Worm (Caenorhabditis elegans) whole organism, early embryonic: ENCODE data around the gene F25H9.2.

Experiments used
- B0310.2 ChIP-seq: sonication (generic microtip); optimal IDR thresholded peaks from 2 replicates; lab custom pipeline; 2016; ENCODE audit warnings: mild to moderate bottlenecking, missing genetic modification characterization, missing compliant biosample characterization
- F13C5.2 ChIP-seq: sonication (generic microtip); optimal IDR thresholded peaks from 2 replicates; lab custom pipeline; 2017; ENCODE audit warnings: mild to moderate bottlenecking, missing genetic modification characterization, inconsistent platforms, missing compliant biosample characterization
- aly-1 ChIP-seq: sonication (generic microtip); optimal IDR thresholded peaks from 2 replicates; lab custom pipeline; 2016; ENCODE audit warnings: missing genetic modification characterization, missing compliant biosample characterization
- ama-1 ChIP-seq: fragments of 150-350 bp; optimal IDR thresholded peaks from 2 replicates; lab custom pipeline; 2014
- ceh-13 ChIP-seq: fragments of 200-800 bp; sonication (Bioruptor generic); optimal IDR thresholded peaks from 2 replicates; lab custom pipeline; 2018; ENCODE audit warnings: mild to moderate bottlenecking, missing genetic modification characterization, missing compliant biosample characterization
- ceh-36 ChIP-seq: sonication (generic microtip); optimal IDR thresholded peaks from 2 replicates; lab custom pipeline; 2016; ENCODE audit warnings: missing genetic modification characterization, inconsistent platforms, missing compliant biosample characterization
- ets-7 ChIP-seq: sonication (generic microtip); optimal IDR thresholded peaks from 2 replicates; lab custom pipeline; 2016; ENCODE audit warnings: missing genotype, missing genetic modification characterization, missing compliant biosample characterization
- flt-1 ChIP-seq: fragments of 200-800 bp; sonication (Bioruptor generic); IDR thresholded peaks from 2 replicates; pipeline ENCODE4 v1.3.6; 2022; ENCODE audit warnings: missing genetic modification characterization, missing compliant biosample characterization
- hmbx-1 ChIP-seq: sonication (generic microtip); optimal IDR thresholded peaks from 2 replicates; lab custom pipeline; 2016; ENCODE audit warnings: mild to moderate bottlenecking, missing genetic modification characterization, missing compliant biosample characterization
- hmg-4 ChIP-seq: fragments of 200-800 bp; sonication (Bioruptor generic); optimal IDR thresholded peaks from 2 replicates; lab custom pipeline; 2018; ENCODE audit warnings: mild to moderate bottlenecking, missing genetic modification characterization, missing compliant biosample characterization
- hnd-1 ChIP-seq: sonication (generic microtip); optimal IDR thresholded peaks from 2 replicates; lab custom pipeline; 2016; ENCODE audit warnings: missing genetic modification characterization, missing compliant biosample characterization
- pes-1 ChIP-seq: fragments of 200-800 bp; sonication (Bioruptor generic); IDR thresholded peaks from 2 replicates; pipeline ENCODE4 v1.3.6; 2022; ENCODE audit warnings: missing genetic modification reagents, missing genetic modification characterization, missing compliant biosample characterization
- scrt-1 ChIP-seq: fragments of 200-800 bp; sonication (Bioruptor generic); IDR thresholded peaks from 2 replicates; pipeline ENCODE4 v1.3.6; 2022; ENCODE audit warnings: missing genetic modification characterization, missing compliant biosample characterization
- sea-1 ChIP-seq: fragments of 200-800 bp; sonication (Bioruptor generic); conservative IDR thresholded peaks from 2 replicates; pipeline ENCODE4 v1.3.6; 2022; ENCODE audit warnings: missing genetic modification characterization, missing compliant biosample characterization
- tbx-11 ChIP-seq: fragments of 200-800 bp; sonication (Bioruptor generic); IDR thresholded peaks from 2 replicates; pipeline ENCODE4 v1.3.6; 2022; ENCODE audit warnings: missing genetic modification characterization, missing compliant biosample characterization
- tbx-37 ChIP-seq: fragments of 200-800 bp; sonication (Bioruptor generic); conservative IDR thresholded peaks from 2 replicates; pipeline ENCODE4 v1.3.6; 2022; ENCODE audit warnings: missing genetic modification reagents, missing genetic modification characterization, missing compliant biosample characterization
- tra-4 ChIP-seq: sonication (generic microtip); optimal IDR thresholded peaks from 2 replicates; lab custom pipeline; 2017; ENCODE audit warnings: missing genetic modification characterization, missing compliant biosample characterization

Gene F25H9.2

ce11 chrV:13414585-13414984 is 43.3 kb upstream of the F25H9.2 start, which contains the start of gene cut-2:
Gene cut-2, plus strand, starts transcription at chrV:13414949.
- TF ChIP-seq tbx-11: no peak
- no peak for TF ChIP-seq ceh-36
- no peak for TF ChIP-seq B0310.2
- no peak for TF ChIP-seq hnd-1 (tag; lab: Kevin White, UChicago)
- TF ChIP-seq sea-1 (GFP tag; lab: Robert Waterston, UW): no peak
- TF ChIP-seq F13C5.2 (tag; lab: Kevin White, UChicago): no peak
- no peak for TF ChIP-seq tra-4 (tag; lab: Kevin White, UChicago)
- no peak for TF ChIP-seq ceh-13 (GFP tag; lab: Kevin White, UChicago)

DNA sequence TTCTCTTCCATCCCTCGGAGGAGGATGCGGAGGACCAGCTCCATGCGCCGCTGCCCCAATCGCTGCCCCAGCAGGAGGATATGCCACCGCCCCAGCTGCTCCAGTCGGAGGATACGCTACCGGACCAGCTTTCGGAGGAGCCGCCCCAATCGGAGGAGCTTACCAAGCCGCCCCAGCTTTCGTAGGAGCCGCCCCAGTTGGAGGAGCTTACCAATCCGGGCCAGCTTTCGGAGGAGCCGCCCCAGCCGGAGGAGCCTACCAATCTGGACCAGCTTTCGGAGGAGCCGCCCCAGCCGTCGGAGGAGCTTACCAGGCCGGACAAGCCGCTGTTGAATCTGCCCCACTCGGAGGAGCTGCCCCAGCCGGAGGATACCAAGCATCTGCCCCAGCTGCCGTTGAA is 42.4 kb upstream of the F25H9.2 start:
- TF ChIP-seq ceh-36: peak; percentile 35
- TF ChIP-seq B0310.2: no peak
- peak; percentile 67; the same call in 1 of the 2 replicates for TF ChIP-seq scrt-1 (GFP tag; lab: Robert Waterston, UW)
- TF ChIP-seq aly-1 (tag; lab: Kevin White, UChicago): peak; percentile 18
- TF ChIP-seq sea-1 (GFP tag; lab: Robert Waterston, UW): no peak

ce11 chrV:13416076-13416475 is 41.8 kb upstream of the F25H9.2 start:
- no peak for TF ChIP-seq tbx-37 (GFP tag; lab: Robert Waterston, UW)
- TF ChIP-seq aly-1 (tag; lab: Kevin White, UChicago): no peak
- TF ChIP-seq scrt-1 (GFP tag; lab: Robert Waterston, UW): no peak
- no peak for TF ChIP-seq sea-1 (GFP tag; lab: Robert Waterston, UW)

DNA sequence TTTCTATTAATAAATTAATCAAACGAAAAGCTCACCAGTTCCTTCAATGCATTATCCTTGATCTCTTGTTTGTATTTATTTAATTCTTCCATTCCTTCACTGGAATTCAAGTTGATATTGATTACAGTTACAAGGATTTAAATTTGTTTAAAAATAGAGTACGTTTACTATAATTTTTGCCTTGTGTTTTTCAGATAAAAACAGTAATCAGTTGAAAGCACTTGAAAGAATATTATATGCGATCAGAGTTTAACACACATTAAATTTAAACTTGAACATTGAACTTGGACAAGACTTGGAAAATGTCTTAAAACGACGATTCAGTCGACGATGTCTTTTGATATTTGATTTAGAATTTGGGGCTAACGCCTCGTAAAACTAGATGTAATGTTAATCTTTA is 40.4 kb upstream of the F25H9.2 start, which contains the start of gene F53F1.6:
TSS of gene F53F1.6 (minus strand) at position 101 of the 400 bp plus-strand sequence.
- TF ChIP-seq flt-1 (no peak), ama-1 (lab: Kevin White, UChicago) (no peak), tra-4 (tag; lab: Kevin White, UChicago) (no peak), tbx-37 (GFP tag; lab: Robert Waterston, UW) (no peak), hmbx-1 (tag; lab: Kevin White, UChicago) (no peak), scrt-1 (GFP tag; lab: Robert Waterston, UW) (no peak)

DNA sequence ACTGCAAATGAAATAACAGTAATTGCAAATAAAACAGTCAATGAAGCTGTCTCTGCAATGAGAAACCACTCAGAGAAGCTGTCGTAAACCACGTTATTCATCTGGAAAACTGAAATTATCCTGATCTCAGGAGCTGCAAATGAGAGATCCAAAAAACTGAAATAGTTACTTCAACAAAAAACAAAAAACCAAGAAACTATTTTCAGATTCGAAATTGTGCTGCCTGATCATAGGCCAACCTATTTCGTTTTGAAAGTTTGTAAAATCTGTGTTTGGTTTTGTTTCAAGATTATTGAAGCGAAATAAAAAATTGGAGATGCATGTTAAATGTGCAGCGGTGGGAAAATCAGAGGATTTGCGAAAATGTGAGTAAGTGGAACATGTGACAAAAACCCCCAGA is 37.2 kb upstream of the F25H9.2 start, which contains the start of gene srv-8:
TSS of gene srv-8 (minus strand) at position 101 of the 400 bp plus-strand sequence.
- TF ChIP-seq sea-1 (GFP tag; lab: Robert Waterston, UW) (no peak), ceh-13 (GFP tag; lab: Kevin White, UChicago) (no peak), pes-1 (GFP tag; lab: Robert Waterston, UW) (no peak), F13C5.2 (tag; lab: Kevin White, UChicago) (no peak)

DNA sequence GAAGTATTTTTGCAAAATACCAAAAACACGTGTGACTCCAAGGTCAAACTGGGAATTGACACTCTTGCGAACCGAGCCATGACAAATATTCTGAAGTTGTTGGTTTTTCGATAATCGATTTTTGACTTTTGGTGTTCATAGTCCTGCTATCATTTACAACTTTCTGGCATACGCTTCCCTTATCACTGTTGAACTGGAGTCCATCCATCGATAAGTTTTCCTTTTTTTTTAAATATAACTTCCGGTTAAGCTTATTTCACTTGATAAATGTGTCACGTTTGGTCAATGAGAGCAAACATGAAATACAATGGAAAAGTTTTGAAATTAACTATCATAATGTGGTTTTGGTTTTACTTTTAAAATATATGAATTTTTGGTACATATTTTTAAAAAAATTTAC is 36.2 kb upstream of the F25H9.2 start:
- TF ChIP-seq tra-4 (tag; lab: Kevin White, UChicago): no peak
- TF ChIP-seq hnd-1 (tag; lab: Kevin White, UChicago): no peak
- no peak for TF ChIP-seq B0310.2
- TF ChIP-seq sea-1 (GFP tag; lab: Robert Waterston, UW): no peak
- TF ChIP-seq hmg-4 (GFP tag; lab: Kevin White, UChicago): no peak

DNA sequence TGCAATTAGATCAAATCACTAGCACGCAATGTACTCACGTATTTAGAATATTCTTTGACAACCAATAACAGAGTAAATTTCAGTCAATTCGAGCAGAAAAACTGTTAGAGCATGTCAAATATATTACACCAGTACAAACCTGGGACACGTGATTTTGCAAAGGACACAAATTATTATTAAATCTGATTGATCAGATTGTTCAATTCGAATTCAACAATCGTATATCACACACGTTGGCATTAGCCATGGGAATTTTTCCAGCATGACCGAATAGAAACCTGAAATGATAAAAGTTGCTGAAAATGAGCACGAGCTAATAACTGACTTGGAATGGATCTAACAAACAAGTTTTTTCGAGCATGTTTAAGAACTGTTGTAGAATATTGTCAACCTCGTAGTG is 34.8 kb upstream of the F25H9.2 start, which contains the start of gene srv-9:
TSS of gene srv-9 (minus strand) at position 101 of the 400 bp plus-strand sequence.
- TF ChIP-seq sea-1 (GFP tag; lab: Robert Waterston, UW): no peak
- TF ChIP-seq tra-4 (tag; lab: Kevin White, UChicago): no peak
- no peak for TF ChIP-seq tbx-37 (GFP tag; lab: Robert Waterston, UW)
- TF ChIP-seq ets-7 (tag; lab: Kevin White, UChicago): no peak
- no peak for TF ChIP-seq B0310.2

- TF ChIP-seq hmg-4 (GFP tag; lab: Kevin White, UChicago) (no peak), scrt-1 (GFP tag; lab: Robert Waterston, UW) (no peak), ceh-36 (no peak), tbx-37 (GFP tag; lab: Robert Waterston, UW) (no peak), pes-1 (GFP tag; lab: Robert Waterston, UW) (no peak), B0310.2 (no peak), flt-1 (no peak), sea-1 (GFP tag; lab: Robert Waterston, UW) (no peak), hmbx-1 (tag; lab: Kevin White, UChicago) (no peak), F13C5.2 (tag; lab: Kevin White, UChicago) (no peak), tbx-11 (no peak), aly-1 (tag; lab: Kevin White, UChicago) (no peak), hnd-1 (tag; lab: Kevin White, UChicago) (no peak), tra-4 (tag; lab: Kevin White, UChicago) (no peak), ama-1 (lab: Kevin White, UChicago) (no peak), ets-7 (tag; lab: Kevin White, UChicago) (no peak), ceh-13 (GFP tag; lab: Kevin White, UChicago) (no peak)
These were observed 34.3 kb upstream of the F25H9.2 start, which contains the start of gene srv-10 for ce11 chrV:13423608-13424007. Gene srv-10, plus strand, starts transcription at chrV:13423908.

DNA sequence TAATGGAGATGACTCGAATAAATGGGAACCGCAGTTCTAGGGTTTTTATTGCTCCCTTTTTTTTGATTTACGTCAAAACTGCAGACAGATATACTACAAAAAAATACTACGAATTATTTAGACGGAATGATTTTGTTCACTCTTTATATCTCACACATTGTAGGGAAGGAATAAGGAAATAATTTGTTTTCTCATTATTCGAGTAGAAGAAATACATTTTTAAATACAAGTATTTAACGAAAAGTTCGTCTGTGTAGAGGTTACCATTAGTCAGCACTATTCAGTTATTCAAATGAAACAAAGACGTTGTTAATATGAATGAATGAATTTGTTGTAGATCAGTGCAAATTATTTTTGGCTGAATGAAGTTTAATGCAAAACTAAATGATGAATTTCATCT is 31.1 kb upstream of the F25H9.2 start, which contains the start of gene srd-18:
TSS of gene srd-18 (minus strand) at position 101 of the 400 bp plus-strand sequence.
- TF ChIP-seq sea-1 (GFP tag; lab: Robert Waterston, UW) (no peak), B0310.2 (no peak), pes-1 (GFP tag; lab: Robert Waterston, UW) (no peak), ets-7 (tag; lab: Kevin White, UChicago) (no peak), hnd-1 (tag; lab: Kevin White, UChicago) (no peak)
